Fruit fly (Drosophila melanogaster) whole organism, embryonic: Measurements from ENCODE around the gene Syx13.
A peak's percentile ranks its signal among the peaks of the same experiment; 100 is the strongest.

Experiments used
- Abd-B ChIP-seq: fragments of 200-800 bp; sonication (Bioruptor generic); optimal IDR thresholded peaks from 2 replicates; lab custom pipeline; 2018; ENCODE audit warnings: missing biosample characterization, mild to moderate bottlenecking, missing genetic modification characterization, moderate library complexity
- CG10274 ChIP-seq: fragments of 200-800 bp; sonication (Bioruptor generic); optimal IDR thresholded peaks from 3 replicates; lab custom pipeline; 2017; ENCODE audit warnings: missing biosample characterization, mild to moderate bottlenecking, missing genetic modification characterization
- CG10959 ChIP-seq: fragments of 200-800 bp; sonication (Bioruptor generic); IDR thresholded peaks from 2 replicates; pipeline ENCODE4 v1.3.6; 2022; ENCODE audit warnings: missing biosample characterization, missing genetic modification characterization
- CG1233 ChIP-seq: fragments of 200-800 bp; sonication (Bioruptor generic); optimal IDR thresholded peaks from 4 replicates; lab custom pipeline; 2018; ENCODE audit warnings: missing biosample characterization, mild to moderate bottlenecking, missing genetic modification characterization
- CG14050 ChIP-seq: fragments of 200-800 bp; sonication (Bioruptor generic); IDR thresholded peaks from 3 replicates; pipeline ENCODE4 v1.3.6; 2022; ENCODE audit warnings: missing biosample characterization, missing genetic modification characterization
- CG14710 ChIP-seq: fragments of 200-800 bp; sonication (Bioruptor generic); optimal IDR thresholded peaks from 3 replicates; lab custom pipeline; 2019; ENCODE audit warnings: missing biosample characterization, mild to moderate bottlenecking, missing genetic modification characterization, moderate library complexity
- CG1792 ChIP-seq: fragments of 200-800 bp; sonication (Bioruptor generic); optimal IDR thresholded peaks from 2 replicates; lab custom pipeline; 2016; ENCODE audit warnings: missing biosample characterization, missing genetic modification characterization
- CG2712 ChIP-seq: fragments of 200-800 bp; optimal IDR thresholded peaks from 3 replicates; lab custom pipeline; 2019; ENCODE audit warnings: missing biosample characterization, mild to moderate bottlenecking, missing genetic modification characterization, moderate library complexity
- CG30403 ChIP-seq: fragments of 200-800 bp; sonication (Bioruptor generic); optimal IDR thresholded peaks from 3 replicates; lab custom pipeline; 2016; ENCODE audit warnings: missing biosample characterization, missing genetic modification characterization
- CG32772 ChIP-seq: fragments of 200-800 bp; sonication (Bioruptor generic); IDR thresholded peaks from 2 replicates; pipeline ENCODE4 v1.3.6; 2022; ENCODE audit warnings: missing biosample characterization, missing genetic modification characterization
- CG3407 ChIP-seq: fragments of 200-800 bp; sonication (Bioruptor generic); optimal IDR thresholded peaks from 2 replicates; lab custom pipeline; 2018; ENCODE audit warnings: missing biosample characterization, mild to moderate bottlenecking, missing genetic modification characterization
- CG7786 ChIP-seq: fragments of 200-800 bp; sonication (Bioruptor generic); optimal IDR thresholded peaks from 2 replicates; lab custom pipeline; 2016; ENCODE audit warnings: missing biosample characterization, missing genetic modification characterization
- CG7987 ChIP-seq: fragments of 200-800 bp; sonication (Bioruptor generic); optimal IDR thresholded peaks from 2 replicates; lab custom pipeline; 2018; ENCODE audit warnings: missing biosample characterization, mild to moderate bottlenecking, missing genetic modification characterization, moderate library complexity
- Camta ChIP-seq: fragments of 200-800 bp; sonication (Bioruptor generic); optimal IDR thresholded peaks from 2 replicates; lab custom pipeline; 2016; ENCODE audit warnings: missing biosample characterization, missing genetic modification characterization
- D19A ChIP-seq: fragments of 200-800 bp; optimal IDR thresholded peaks from 3 replicates; lab custom pipeline; 2019; ENCODE audit warnings: missing biosample characterization, mild to moderate bottlenecking, missing genetic modification characterization, moderate library complexity
- Dip2 ChIP-seq: fragments of 200-800 bp; sonication (Bioruptor generic); IDR thresholded peaks from 2 replicates; pipeline ENCODE4 v1.3.6; 2022; ENCODE audit warnings: missing biosample characterization, missing genetic modification characterization
- Fer1 ChIP-seq: fragments of 200-800 bp; sonication (Bioruptor generic); optimal IDR thresholded peaks from 2 replicates; lab custom pipeline; 2017; ENCODE audit warnings: missing biosample characterization, mild to moderate bottlenecking, missing genetic modification characterization
- Fer3 ChIP-seq: fragments of 200-800 bp; sonication (Bioruptor generic); optimal IDR thresholded peaks from 2 replicates; lab custom pipeline; 2018; ENCODE audit warnings: missing biosample characterization, mild to moderate bottlenecking, missing genetic modification characterization, moderate library complexity
- HLH54F ChIP-seq: fragments of 200-800 bp; sonication (Bioruptor generic); optimal IDR thresholded peaks from 3 replicates; lab custom pipeline; 2016; ENCODE audit warnings: missing biosample characterization, missing genetic modification characterization
- Hand ChIP-seq: fragments of 200-800 bp; sonication (Bioruptor generic); optimal IDR thresholded peaks from 2 replicates; lab custom pipeline; 2017; ENCODE audit warnings: mild to moderate bottlenecking, missing biosample characterization, missing genetic modification reagents, missing genetic modification characterization
- Hr3 ChIP-seq: fragments of 200-800 bp; sonication (Bioruptor generic); optimal IDR thresholded peaks from 3 replicates; lab custom pipeline; 2016; ENCODE audit warnings: missing biosample characterization, missing genetic modification characterization
- Lim3 ChIP-seq: fragments of 200-800 bp; sonication (Bioruptor generic); IDR thresholded peaks from 2 replicates; pipeline ENCODE4 v1.3.6; 2022; ENCODE audit warnings: missing biosample characterization, missing genetic modification characterization
- Lpt ChIP-seq: fragments of >200 bp; optimal IDR thresholded peaks from 2 replicates; lab custom pipeline; 2018; ENCODE audit warnings: missing biosample characterization, missing genetic modification characterization
- Meics ChIP-seq: fragments of 200-800 bp; sonication (Bioruptor generic); optimal IDR thresholded peaks from 2 replicates; lab custom pipeline; 2017; ENCODE audit warnings: missing biosample characterization, mild to moderate bottlenecking, missing genetic modification characterization
- Ravus ChIP-seq: fragments of 200-800 bp; sonication (Bioruptor generic); IDR thresholded peaks from 2 replicates; pipeline ENCODE4 v1.3.6; 2022; ENCODE audit warnings: missing biosample characterization, missing genetic modification characterization
- abd-A ChIP-seq: fragments of 200-800 bp; sonication (Bioruptor generic); optimal IDR thresholded peaks from 3 replicates; lab custom pipeline; 2019; ENCODE audit warnings: missing biosample characterization, mild to moderate bottlenecking, missing genetic modification characterization, moderate library complexity
- cad ChIP-seq: fragments of >200 bp; optimal IDR thresholded peaks from 2 replicates; lab custom pipeline; 2017; ENCODE audit warnings: missing biosample characterization, missing genetic modification characterization
- da ChIP-seq: fragments of 200-800 bp; sonication (Bioruptor generic); optimal IDR thresholded peaks from 2 replicates; lab custom pipeline; 2016; ENCODE audit warnings: missing biosample characterization, missing genetic modification characterization
- dmrt99B ChIP-seq: fragments of 200-800 bp; sonication (Bioruptor generic); optimal IDR thresholded peaks from 2 replicates; lab custom pipeline; 2018; ENCODE audit warnings: missing biosample characterization, mild to moderate bottlenecking, missing genetic modification characterization, moderate library complexity
- ems ChIP-seq: fragments of 200-800 bp; sonication (Bioruptor generic); optimal IDR thresholded peaks from 3 replicates; lab custom pipeline; 2016; ENCODE audit warnings: missing biosample characterization, missing genetic modification characterization
- eve ChIP-seq, 2 experiments: fragments of >200 bp; optimal IDR thresholded peaks; 2 replicates each; lab custom pipeline; 2017; ENCODE audit warnings: missing biosample characterization in 2 of 2, missing genetic modification characterization in 2 of 2
- fd96Cb ChIP-seq: fragments of 200-800 bp; sonication (Bioruptor generic); optimal IDR thresholded peaks from 2 replicates; lab custom pipeline; 2018; ENCODE audit warnings: missing biosample characterization, mild to moderate bottlenecking, missing genetic modification characterization, moderate library complexity
- gem ChIP-seq: fragments of 200-800 bp; sonication (Bioruptor generic); optimal IDR thresholded peaks from 2 replicates; lab custom pipeline; 2019; ENCODE audit warnings: missing biosample characterization, mild to moderate bottlenecking, missing genetic modification characterization, moderate library complexity
- hb ChIP-seq: fragments of 200-800 bp; sonication (Bioruptor generic); IDR thresholded peaks from 3 replicates; pipeline ENCODE4 v1.3.6; 2022; ENCODE audit warnings: missing biosample characterization, missing genetic modification characterization; ENCODE audit not compliant: partially characterized antibody
- her ChIP-seq: fragments of 200-800 bp; sonication (Bioruptor generic); optimal IDR thresholded peaks from 2 replicates; lab custom pipeline; 2016; ENCODE audit warnings: missing biosample characterization, missing genetic modification characterization
- inv ChIP-seq: fragments of 200-800 bp; sonication (Bioruptor generic); IDR thresholded peaks from 2 replicates; pipeline ENCODE4 v1.3.6; 2022; ENCODE audit warnings: missing biosample characterization, missing genetic modification characterization; ENCODE audit not compliant: partially characterized antibody
- jumu ChIP-seq: fragments of 200-800 bp; sonication (Bioruptor generic); optimal IDR thresholded peaks from 3 replicates; lab custom pipeline; 2016; ENCODE audit warnings: missing biosample characterization, missing genetic modification characterization
- kni ChIP-seq: fragments of 200-800 bp; sonication (Bioruptor generic); optimal IDR thresholded peaks from 3 replicates; lab custom pipeline; 2017; ENCODE audit warnings: mild to moderate bottlenecking, missing biosample characterization, missing genetic modification reagents, missing genetic modification characterization
- lola ChIP-seq, 3 experiments: fragments of >200 bp in 2 of 3; fragments of 200-800 bp in 1 of 3; sonication (Bioruptor generic) in 1 of 3; optimal IDR thresholded peaks; 2 replicates each; lab custom pipeline; 2017 to 2019; ENCODE audit warnings: missing biosample characterization in 3 of 3, missing genetic modification characterization in 3 of 3, mild to moderate bottlenecking in 1 of 3, moderate library complexity in 1 of 3
- lov ChIP-seq, 2 experiments: fragments of 200-800 bp in 1 of 2; fragments of >200 bp in 1 of 2; sonication (Bioruptor generic) in 1 of 2; IDR thresholded peaks in 1 of 2; optimal IDR thresholded peaks in 1 of 2; 2 replicates in 1 of 2; 3 replicates in 1 of 2; pipeline versions ENCODE4 v1.3.6 to Lab custom; 2017 to 2022; ENCODE audit warnings: missing biosample characterization in 1 of 2, missing genetic modification characterization in 1 of 2
- luna ChIP-seq: fragments of 200-800 bp; sonication (Bioruptor generic); optimal IDR thresholded peaks from 2 replicates; lab custom pipeline; 2016; ENCODE audit warnings: missing biosample characterization, missing genetic modification characterization
- peb ChIP-seq: fragments of 200-800 bp; sonication (Bioruptor generic); IDR thresholded peaks from 2 replicates; pipeline ENCODE4 v1.3.6; 2022; ENCODE audit warnings: missing biosample characterization, missing genetic modification characterization
- ro ChIP-seq: fragments of 200-800 bp; sonication (Bioruptor generic); IDR thresholded peaks from 2 replicates; pipeline ENCODE4 v1.3.6; 2022; ENCODE audit warnings: missing biosample characterization, missing genetic modification characterization
- ttk ChIP-seq: fragments of 200-800 bp; sonication (Bioruptor generic); IDR thresholded peaks from 2 replicates; pipeline ENCODE4 v2.1.2; 2022; ENCODE audit warnings: missing biosample characterization, missing genetic modification characterization
- twi ChIP-seq: fragments of 200-800 bp; optimal IDR thresholded peaks from 2 replicates; lab custom pipeline; 2019; ENCODE audit warnings: missing biosample characterization, mild to moderate bottlenecking, missing genetic modification characterization, moderate library complexity
- unc-4 ChIP-seq: fragments of 200-800 bp; sonication (Bioruptor generic); IDR thresholded peaks from 2 replicates; pipeline ENCODE4 v1.3.6; 2022; ENCODE audit warnings: missing biosample characterization, missing genetic modification characterization; ENCODE audit not compliant: partially characterized antibody
- vfl ChIP-seq: fragments of 200-800 bp; sonication (Bioruptor generic); optimal IDR thresholded peaks from 2 replicates; lab custom pipeline; 2016; ENCODE audit warnings: missing biosample characterization, missing genetic modification characterization
- zfh2 ChIP-seq: fragments of 200-800 bp; sonication (Bioruptor generic); optimal IDR thresholded peaks from 2 replicates; lab custom pipeline; 2016; ENCODE audit warnings: missing biosample characterization, missing genetic modification characterization

Gene Syx13

DNA sequence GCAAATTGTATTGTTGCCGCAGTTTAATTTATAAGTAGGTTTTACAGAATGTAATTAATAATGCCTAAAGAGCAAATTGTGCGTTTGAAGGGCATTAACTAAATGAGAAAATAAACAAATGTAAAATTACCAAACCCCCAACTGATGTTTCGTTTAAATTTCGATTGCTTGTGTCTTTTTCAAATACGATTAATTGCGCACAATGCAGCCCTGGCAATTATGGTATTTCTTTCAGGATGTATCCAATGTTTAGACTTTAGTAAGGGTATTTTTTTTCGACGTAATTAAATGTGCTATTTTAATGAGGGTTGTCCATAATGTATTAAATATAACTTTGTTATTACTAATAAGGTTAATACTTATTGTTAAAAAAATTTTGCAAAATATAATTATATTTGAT is 3.4 kb upstream of the Syx13 start (continued):
- TF ChIP-seq Hand (no peak), CG1233 (GFP tag; lab: Kevin White, UChicago) (no peak), Lpt (GFP tag; lab: Kevin White, UChicago) (no peak), ro (GFP tag; lab: Robert Waterston, UW) (no peak), CG10959 (no peak), luna (GFP tag; lab: Kevin White, UChicago) (no peak), gem (tag; lab: Kevin White, UChicago) (peak; percentile 12), ems (GFP tag; lab: Kevin White, UChicago) (no peak), Fer3 (no peak), Hr3 (GFP tag; lab: Kevin White, UChicago) (no peak), zfh2 (no peak), lov (optimal IDR thresholded peaks at IDR 0.05; lab: Kevin White, UChicago) (no peak), lov (GFP tag; IDR thresholded peaks at IDR 0.05; lab: Robert Waterston, UW) (no peak), HLH54F (GFP tag; lab: Kevin White, UChicago) (no peak), D19A (tag; lab: Kevin White, UChicago) (peak; percentile 62), CG14710 (tag; lab: Kevin White, UChicago) (no peak), ttk (no peak), CG3407 (no peak), vfl (GFP tag; lab: Kevin White, UChicago) (no peak), da (GFP tag; lab: Kevin White, UChicago) (no peak), her (no peak)
- TF ChIP-seq, all 482 proteins: peak for 24

DNA sequence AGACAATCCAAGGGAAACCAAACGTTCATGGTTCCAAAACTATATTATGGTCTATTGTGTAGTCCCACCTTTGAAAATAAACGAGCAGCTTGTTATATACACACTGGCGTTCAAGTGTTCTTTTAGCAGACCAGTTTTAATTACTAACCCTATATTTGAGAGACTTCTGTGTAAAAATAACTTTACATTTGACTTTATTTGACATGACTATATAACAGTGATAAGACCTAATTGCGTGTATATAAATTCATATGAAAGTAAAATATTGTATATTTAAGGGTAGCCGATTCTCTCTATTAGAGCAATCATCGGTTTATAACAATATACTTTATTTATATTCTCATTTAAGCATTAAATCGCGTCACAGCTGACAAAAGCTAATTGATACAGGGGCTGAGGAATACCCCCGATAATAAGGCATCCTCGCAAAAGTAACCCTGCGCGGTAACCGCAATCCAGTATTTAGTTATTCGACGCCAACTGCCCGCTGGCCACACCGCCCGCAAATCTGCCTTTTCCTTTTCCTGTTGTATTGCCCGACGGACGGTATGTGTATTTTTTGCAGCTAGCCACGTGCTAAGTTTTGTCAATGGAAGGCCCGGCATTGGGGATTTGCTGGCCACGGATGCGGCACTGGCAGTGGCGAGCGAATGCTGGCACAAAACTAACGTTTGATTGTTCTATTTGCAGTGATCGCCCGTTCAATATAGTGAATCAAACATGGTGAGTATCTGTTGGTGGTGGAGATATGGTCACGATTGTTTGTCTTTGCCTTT is 2.8 kb upstream of the Syx13 start, which contains the start of gene RpS4:
TSS of gene RpS4 (plus strand) at position 465 of the 776 bp plus-strand sequence.
- TF ChIP-seq Abd-B (peak; percentile 86), Fer1 (GFP tag; lab: Kevin White, UChicago) (peak; percentile 96), peb (GFP tag; lab: Robert Waterston, UW) (peak; percentile 48; the same call in 1 of the 2 replicates), dmrt99B (tag; lab: Kevin White, UChicago) (peak; percentile 78), Ravus (GFP tag; lab: Robert Waterston, UW) (peak; percentile 1; the same call in 1 of the 2 replicates), cad (GFP tag; lab: Kevin White, UChicago) (no peak), lola (GFP tag; optimal IDR thresholded peaks at IDR 0.05; lab: Kevin White, UChicago) (peak in 1 of 3 experiments; percentile 40), D19A (tag; lab: Kevin White, UChicago) (peak; percentile 43), CG7786 (GFP tag; lab: Kevin White, UChicago) (peak; percentile 72), luna (GFP tag; lab: Kevin White, UChicago) (peak; percentile 69), CG32772 (peak; percentile 70), jumu (peak; percentile 57), CG1792 (GFP tag; lab: Kevin White, UChicago) (peak; percentile 75), fd96Cb (tag; lab: Kevin White, UChicago) (peak; percentile 54), CG1233 (GFP tag; lab: Kevin White, UChicago) (peak; percentile 95), Dip2 (GFP tag; lab: Robert Waterston, UW) (peak; percentile 62), CG14050 (GFP tag; lab: Robert Waterston, UW) (peak; percentile 82), Lim3 (0 out of 2 replicates have a peak, but pooled peaks have one; percentile 51), CG10274 (GFP tag; lab: Kevin White, UChicago) (peak; percentile 85), Meics (GFP tag; lab: Kevin White, UChicago) (peak; percentile 96), unc-4 (no peak), kni (GFP tag; lab: Kevin White, UChicago) (peak; percentile 91), CG30403 (GFP tag; lab: Kevin White, UChicago) (peak; percentile 73), CG7987 (GFP tag; lab: Kevin White, UChicago) (peak; percentile 99), hb (GFP tag; lab: Robert Waterston, UW) (no peak), CG2712 (peak; percentile 78), da (GFP tag; lab: Kevin White, UChicago) (peak; percentile 82), abd-A (tag; lab: Kevin White, UChicago) (peak; percentile 11), inv (GFP tag; lab: Robert Waterston, UW) (0 out of 2 replicates have a peak, but pooled peaks have one; percentile 13), eve (GFP tag; optimal IDR thresholded peaks at IDR 0.05; lab: Kevin White, UChicago) (no peak), twi (tag; lab: Kevin White, UChicago) (peak; percentile 62), Camta (peak; percentile 79)
